Fruit fly (Drosophila melanogaster) whole organism, embryonic: ENCODE results near the gene SK.

Experiments used
- Aef1 ChIP-seq: fragments of 200-800 bp; sonication (Bioruptor generic); IDR thresholded peaks from 3 replicates; pipeline ENCODE4 v1.3.6; 2022; ENCODE audit warnings: missing biosample characterization, missing genetic modification characterization
- Bdp1 ChIP-seq: fragments of 200-800 bp; sonication (Bioruptor generic); optimal IDR thresholded peaks from 3 replicates; lab custom pipeline; 2016; ENCODE audit warnings: missing biosample characterization, missing genetic modification characterization
- C15 ChIP-seq: fragments of 200-800 bp; sonication (Bioruptor generic); IDR thresholded peaks from 3 replicates; pipeline ENCODE4 v1.3.6; 2022; ENCODE audit warnings: missing biosample characterization, missing genetic modification characterization
- CG10543 ChIP-seq: fragments of 200-800 bp; sonication (Bioruptor generic); optimal IDR thresholded peaks from 3 replicates; lab custom pipeline; 2017; ENCODE audit warnings: missing biosample characterization, mild to moderate bottlenecking, missing genetic modification characterization, moderate library complexity
- CG13296 ChIP-seq: fragments of 200-800 bp; sonication (Bioruptor generic); optimal IDR thresholded peaks from 3 replicates; lab custom pipeline; 2018; ENCODE audit warnings: missing biosample characterization, mild to moderate bottlenecking, missing genetic modification characterization
- CG13775 ChIP-seq: fragments of 200-800 bp; sonication (Bioruptor generic); optimal IDR thresholded peaks from 3 replicates; lab custom pipeline; 2017; ENCODE audit warnings: missing biosample characterization, mild to moderate bottlenecking, missing genetic modification characterization
- CG13894 ChIP-seq: fragments of 200-800 bp; sonication (Bioruptor generic); optimal IDR thresholded peaks from 3 replicates; lab custom pipeline; 2018; ENCODE audit warnings: missing biosample characterization, mild to moderate bottlenecking, missing genetic modification characterization, moderate library complexity
- CG14667 ChIP-seq: fragments of 200-800 bp; sonication (Bioruptor generic); IDR thresholded peaks from 2 replicates; pipeline ENCODE4 v1.3.6; 2022; ENCODE audit warnings: missing biosample characterization, missing genetic modification characterization
- CG1647 ChIP-seq: fragments of 200-800 bp; sonication (Bioruptor generic); optimal IDR thresholded peaks from 3 replicates; lab custom pipeline; 2016; ENCODE audit warnings: missing biosample characterization, missing genetic modification characterization
- CG1832 ChIP-seq: fragments of 200-800 bp; sonication (Bioruptor generic); optimal IDR thresholded peaks from 2 replicates; lab custom pipeline; 2017; ENCODE audit warnings: missing biosample characterization, mild to moderate bottlenecking, missing genetic modification characterization, inconsistent platforms
- CG2678 ChIP-seq: fragments of 200-800 bp; sonication (Bioruptor generic); optimal IDR thresholded peaks from 3 replicates; lab custom pipeline; 2019; ENCODE audit warnings: missing biosample characterization, mild to moderate bottlenecking, missing genetic modification characterization, moderate library complexity
- CG30403 ChIP-seq: fragments of 200-800 bp; sonication (Bioruptor generic); optimal IDR thresholded peaks from 3 replicates; lab custom pipeline; 2016; ENCODE audit warnings: missing biosample characterization, missing genetic modification characterization
- CG34376 ChIP-seq: fragments of 200-800 bp; sonication (Bioruptor generic); optimal IDR thresholded peaks from 2 replicates; lab custom pipeline; 2018; ENCODE audit warnings: missing biosample characterization, mild to moderate bottlenecking, missing genetic modification characterization
- CG4360 ChIP-seq: fragments of 200-800 bp; sonication (Bioruptor generic); IDR thresholded peaks from 2 replicates; pipeline ENCODE4 v1.3.6; 2022; ENCODE audit warnings: missing biosample characterization, missing genetic modification characterization
- CG4617 ChIP-seq: fragments of 200-800 bp; sonication (Bioruptor generic); optimal IDR thresholded peaks from 3 replicates; lab custom pipeline; 2016; ENCODE audit warnings: missing biosample characterization, missing genetic modification characterization, borderline replicate concordance
- CG5180 ChIP-seq: fragments of 200-800 bp; sonication (Bioruptor generic); optimal IDR thresholded peaks from 3 replicates; lab custom pipeline; 2017; ENCODE audit warnings: missing biosample characterization, missing genetic modification characterization, mild to moderate bottlenecking, moderate library complexity, missing genetic modification reagents
- CG9817 ChIP-seq: fragments of 200-800 bp; sonication (Bioruptor generic); optimal IDR thresholded peaks from 2 replicates; lab custom pipeline; 2018; ENCODE audit warnings: missing biosample characterization, mild to moderate bottlenecking, missing genetic modification characterization, moderate library complexity
- Deaf1 ChIP-seq: fragments of 200-800 bp; optimal IDR thresholded peaks from 3 replicates; lab custom pipeline; 2019; ENCODE audit warnings: missing biosample characterization, mild to moderate bottlenecking, missing genetic modification characterization, moderate library complexity
- Dp ChIP-seq: fragments of 200-800 bp; sonication (Bioruptor generic); optimal IDR thresholded peaks from 2 replicates; lab custom pipeline; 2018; ENCODE audit warnings: missing biosample characterization, mild to moderate bottlenecking, missing genetic modification characterization, moderate library complexity
- ERR ChIP-seq: fragments of 200-800 bp; sonication (Bioruptor generic); optimal IDR thresholded peaks from 2 replicates; lab custom pipeline; 2016; ENCODE audit warnings: missing biosample characterization, missing genetic modification characterization
- H15 ChIP-seq: fragments of 200-800 bp; sonication (Bioruptor generic); IDR thresholded peaks from 3 replicates; pipeline ENCODE4 v1.3.6; 2022; ENCODE audit warnings: missing biosample characterization, missing genetic modification characterization
- Hey ChIP-seq: fragments of 200-800 bp; sonication (Bioruptor generic); optimal IDR thresholded peaks from 3 replicates; lab custom pipeline; 2018; ENCODE audit warnings: missing biosample characterization, mild to moderate bottlenecking, missing genetic modification characterization
- Hsf ChIP-seq: fragments of 200-800 bp; sonication (Bioruptor generic); optimal IDR thresholded peaks from 3 replicates; lab custom pipeline; 2016; ENCODE audit warnings: missing biosample characterization, missing genetic modification characterization
- MTF-1 ChIP-seq: fragments of 200-800 bp; sonication (Bioruptor generic); optimal IDR thresholded peaks from 2 replicates; lab custom pipeline; 2018; ENCODE audit warnings: missing biosample characterization, mild to moderate bottlenecking, missing genetic modification characterization, borderline replicate concordance
- Med ChIP-seq: fragments of 200-800 bp; sonication (Bioruptor generic); peaks from one replicate; lab custom pipeline; 2016; ENCODE audit warnings: missing biosample characterization, missing genetic modification characterization, mild to moderate bottlenecking, inconsistent platforms, moderate library complexity
- Opbp ChIP-seq: fragments of 200-800 bp; sonication (Bioruptor generic); IDR thresholded peaks from 3 replicates; pipeline ENCODE4 v1.3.6; 2022; ENCODE audit warnings: missing biosample characterization, missing genetic modification characterization; ENCODE audit not compliant: partially characterized antibody
- Pdp1 ChIP-seq, 2 experiments: fragments of 200-800 bp; sonication (Bioruptor generic); optimal IDR thresholded peaks; 3 replicates each; lab custom pipeline; 2016; ENCODE audit warnings: missing biosample characterization in 2 of 2, missing genetic modification characterization in 2 of 2, mild to moderate bottlenecking in 1 of 2, moderate library complexity in 1 of 2
- Ptx1 ChIP-seq: fragments of 200-800 bp; sonication (Bioruptor generic); IDR thresholded peaks from 2 replicates; pipeline ENCODE4 v1.3.6; 2022; ENCODE audit warnings: missing biosample characterization, missing genetic modification characterization
- Scr ChIP-seq: fragments of 200-800 bp; sonication (Bioruptor generic); IDR thresholded peaks from 2 replicates; pipeline ENCODE4 v1.3.6; 2022; ENCODE audit warnings: missing biosample characterization, missing genetic modification characterization; ENCODE audit not compliant: partially characterized antibody
- Xbp1 ChIP-seq: fragments of 200-800 bp; sonication (Bioruptor generic); optimal IDR thresholded peaks from 3 replicates; lab custom pipeline; 2016; ENCODE audit warnings: missing biosample characterization, mild to moderate bottlenecking, missing genetic modification characterization
- cas ChIP-seq: fragments of 200-800 bp; sonication (Bioruptor generic); IDR thresholded peaks from 2 replicates; pipeline ENCODE4 v1.3.6; 2022; ENCODE audit warnings: missing biosample characterization, missing genetic modification characterization
- crp ChIP-seq, 2 experiments: fragments of 200-800 bp; sonication (Bioruptor generic); optimal IDR thresholded peaks; 2 replicates in 1 of 2; 3 replicates in 1 of 2; lab custom pipeline; 2017; ENCODE audit warnings: missing biosample characterization in 2 of 2, missing genetic modification characterization in 2 of 2, mild to moderate bottlenecking in 1 of 2, moderate library complexity in 1 of 2
- dimm ChIP-seq: fragments of 200-800 bp; sonication (Bioruptor generic); IDR thresholded peaks from 2 replicates; pipeline ENCODE4 v1.3.6; 2022; ENCODE audit warnings: missing biosample characterization, missing genetic modification characterization
- dysf ChIP-seq: fragments of 200-800 bp; sonication (Bioruptor generic); IDR thresholded peaks from 3 replicates; pipeline ENCODE4 v1.3.6; 2022; ENCODE audit warnings: missing biosample characterization, missing genetic modification characterization
- fd96Cb ChIP-seq: fragments of 200-800 bp; sonication (Bioruptor generic); optimal IDR thresholded peaks from 2 replicates; lab custom pipeline; 2018; ENCODE audit warnings: missing biosample characterization, mild to moderate bottlenecking, missing genetic modification characterization, moderate library complexity
- ftz-f1 ChIP-seq: fragments of 200-800 bp; sonication (Bioruptor generic); optimal IDR thresholded peaks from 2 replicates; lab custom pipeline; 2016; ENCODE audit warnings: missing biosample characterization, missing genetic modification characterization
- hkb ChIP-seq, 2 experiments: fragments of 200-800 bp in 1 of 2; fragments of >200 bp in 1 of 2; sonication (Bioruptor generic) in 1 of 2; IDR thresholded peaks in 1 of 2; optimal IDR thresholded peaks in 1 of 2; 2 replicates each; pipeline versions ENCODE4 v1.3.6 to Lab custom; 2017 to 2022; ENCODE audit warnings: missing biosample characterization in 1 of 2, missing genetic modification characterization in 1 of 2
- kay ChIP-seq: fragments of 200-800 bp; sonication (Bioruptor generic); optimal IDR thresholded peaks from 2 replicates; lab custom pipeline; 2016; ENCODE audit warnings: missing biosample characterization, missing genetic modification characterization
- lov ChIP-seq, 2 experiments: fragments of 200-800 bp in 1 of 2; fragments of >200 bp in 1 of 2; sonication (Bioruptor generic) in 1 of 2; IDR thresholded peaks in 1 of 2; optimal IDR thresholded peaks in 1 of 2; 2 replicates in 1 of 2; 3 replicates in 1 of 2; pipeline versions ENCODE4 v1.3.6 to Lab custom; 2017 to 2022; ENCODE audit warnings: missing biosample characterization in 1 of 2, missing genetic modification characterization in 1 of 2
- pzg ChIP-seq: fragments of 200-800 bp; sonication (Bioruptor generic); optimal IDR thresholded peaks from 3 replicates; lab custom pipeline; 2018; ENCODE audit warnings: missing biosample characterization, mild to moderate bottlenecking, missing genetic modification characterization, moderate library complexity
- rib ChIP-seq: fragments of 200-800 bp; sonication (Bioruptor generic); IDR thresholded peaks from 2 replicates; pipeline ENCODE4 v1.3.6; 2022; ENCODE audit warnings: missing biosample characterization, missing genetic modification characterization
- sd ChIP-seq: fragments of 200-800 bp; sonication (Bioruptor generic); optimal IDR thresholded peaks from 3 replicates; lab custom pipeline; 2018; ENCODE audit warnings: missing biosample characterization, mild to moderate bottlenecking, missing genetic modification characterization, moderate library complexity
- sens ChIP-seq: fragments of 200-800 bp; sonication (Bioruptor generic); peaks from one replicate; lab custom pipeline; 2016; ENCODE audit warnings: missing biosample characterization, missing genetic modification characterization
- sisA ChIP-seq: fragments of 200-800 bp; sonication (Bioruptor generic); IDR thresholded peaks from 2 replicates; pipeline ENCODE4 v1.3.6; 2022; ENCODE audit warnings: missing biosample characterization, missing genetic modification characterization
- sug ChIP-seq: fragments of 200-800 bp; optimal IDR thresholded peaks from 2 replicates; lab custom pipeline; 2019; ENCODE audit warnings: missing biosample characterization, mild to moderate bottlenecking, missing genetic modification characterization, moderate library complexity
- tll ChIP-seq, 2 experiments: fragments of 200-800 bp in 1 of 2; fragments of >200 bp in 1 of 2; sonication (Bioruptor generic) in 1 of 2; optimal IDR thresholded peaks; 2 replicates each; lab custom pipeline; 2017 to 2019; ENCODE audit warnings: missing biosample characterization in 2 of 2, missing genetic modification characterization in 2 of 2, mild to moderate bottlenecking in 1 of 2, moderate library complexity in 1 of 2
- wdn ChIP-seq: fragments of 200-800 bp; sonication (Bioruptor generic); IDR thresholded peaks from 2 replicates; pipeline ENCODE4 v1.3.6; 2022; ENCODE audit warnings: missing biosample characterization, missing genetic modification characterization

Gene SK

dm6 chrX:5427261-5427660 is 87.2 kb downstream of the SK start, which contains the start of gene CG16756:
TSS of gene CG16756 (plus strand) at chrX:5427517.
- no peak for TF ChIP-seq fd96Cb (tag; lab: Kevin White, UChicago)
- TF ChIP-seq CG9817 (tag; lab: Kevin White, UChicago): no peak
- no peak for TF ChIP-seq tll (GFP tag; optimal IDR thresholded peaks at IDR 0.05; lab: Kevin White, UChicago)
- TF ChIP-seq Scr (GFP tag; lab: Robert Waterston, UW): no peak
- TF ChIP-seq CG14667 (GFP tag; lab: Robert Waterston, UW): no peak
- TF ChIP-seq Ptx1: no peak
- TF ChIP-seq dysf: no peak
- peak; percentile 40 for TF ChIP-seq CG10543 (GFP tag; lab: Kevin White, UChicago)
- TF ChIP-seq MTF-1 (GFP tag; lab: Kevin White, UChicago): no peak
- TF ChIP-seq wdn (GFP tag; lab: Robert Waterston, UW): no peak
- no peak for TF ChIP-seq sd
- no peak for TF ChIP-seq cas
- TF ChIP-seq CG4360 (GFP tag; lab: Robert Waterston, UW): no peak
- TF ChIP-seq Hsf (GFP tag; lab: Kevin White, UChicago): no peak
- TF ChIP-seq Med: peak; percentile 14
- TF ChIP-seq sug (tag; lab: Kevin White, UChicago): peak; percentile 48
- TF ChIP-seq H15 (GFP tag; lab: Robert Waterston, UW): no peak
- TF ChIP-seq ftz-f1 (GFP tag; lab: Kevin White, UChicago): peak; percentile 58
- no peak for TF ChIP-seq CG30403 (GFP tag; lab: Kevin White, UChicago)
- peak; percentile 43 for TF ChIP-seq ERR (GFP tag; lab: Kevin White, UChicago)
- peak; percentile 60 for TF ChIP-seq CG34376 (GFP tag; lab: Kevin White, UChicago)
- TF ChIP-seq hkb (optimal IDR thresholded peaks at IDR 0.05; lab: Kevin White, UChicago): no peak
- no peak for TF ChIP-seq hkb (GFP tag; IDR thresholded peaks at IDR 0.05; lab: Robert Waterston, UW)
- TF ChIP-seq Xbp1 (GFP tag; lab: Kevin White, UChicago): no peak

DNA sequence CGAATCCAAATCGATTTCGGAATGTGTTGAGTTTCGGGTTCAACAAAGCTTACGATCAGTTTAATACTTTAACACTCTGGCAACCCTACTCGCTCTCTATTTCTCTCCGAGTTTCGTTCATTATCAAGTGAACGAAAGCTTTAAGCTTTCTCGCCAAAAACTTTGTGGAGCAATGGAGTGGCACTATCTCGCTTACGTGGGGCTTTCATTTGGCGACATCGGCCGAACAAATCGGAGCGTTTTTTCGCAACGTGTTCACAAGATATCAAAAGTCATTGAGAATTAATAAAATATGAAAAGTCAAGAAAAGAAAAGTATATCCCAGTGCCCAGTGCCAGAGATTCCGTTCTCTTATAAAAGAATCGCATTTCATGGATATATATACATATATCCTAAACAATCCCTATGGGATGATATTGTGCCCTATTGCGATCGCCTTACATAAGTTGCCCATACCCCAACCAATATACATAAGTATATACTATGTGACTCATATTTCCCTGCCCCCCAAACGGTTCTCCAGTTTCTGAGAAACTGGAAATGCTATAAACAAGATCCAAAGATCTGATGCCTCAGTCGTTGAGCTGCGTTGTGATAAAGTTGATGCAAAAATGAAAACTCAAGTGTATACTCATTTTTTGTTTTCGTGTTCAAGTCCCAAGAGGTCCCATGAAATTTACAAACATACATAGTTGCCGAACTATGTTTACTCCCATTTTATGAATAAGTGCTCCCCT is 88.5 kb downstream of the SK start:
- TF ChIP-seq sisA (GFP tag; lab: Robert Waterston, UW): no peak
- peak; percentile 57 for TF ChIP-seq CG13894 (tag; lab: Kevin White, UChicago)
- no peak for TF ChIP-seq CG4617 (GFP tag; lab: Kevin White, UChicago)
- no peak for TF ChIP-seq lov (optimal IDR thresholded peaks at IDR 0.05; lab: Kevin White, UChicago)
- TF ChIP-seq lov (GFP tag; IDR thresholded peaks at IDR 0.05; lab: Robert Waterston, UW): no peak
- TF ChIP-seq CG2678: no peak
- no peak for TF ChIP-seq C15 (GFP tag; lab: Robert Waterston, UW)
- no peak for TF ChIP-seq Hey
- no peak for TF ChIP-seq Bdp1
- TF ChIP-seq Dp (GFP tag; lab: Kevin White, UChicago): peak; percentile 2
- TF ChIP-seq Aef1 (GFP tag; lab: Robert Waterston, UW): no peak
- no peak for TF ChIP-seq Opbp (GFP tag; lab: Robert Waterston, UW)
- TF ChIP-seq CG1832 (GFP tag; lab: Kevin White, UChicago): no peak
- no peak for TF ChIP-seq rib (GFP tag; lab: Robert Waterston, UW)
- no peak for TF ChIP-seq CG1647 (GFP tag; lab: Kevin White, UChicago)
- TF ChIP-seq Deaf1 (tag; lab: Kevin White, UChicago): peak; percentile 12
- TF ChIP-seq CG13296 (GFP tag; lab: Kevin White, UChicago): no peak
- peak; percentile 61 for TF ChIP-seq sens (GFP tag; lab: Kevin White, UChicago)
- TF ChIP-seq CG13775: no peak
- TF ChIP-seq dimm: no peak
- no peak for TF ChIP-seq CG4360 (GFP tag; lab: Robert Waterston, UW)
- TF ChIP-seq kay (GFP tag; lab: Kevin White, UChicago): peak; percentile 31
- no peak for TF ChIP-seq CG5180
- TF ChIP-seq pzg (GFP tag; lab: Kevin White, UChicago): peak; percentile 19
- peak in 1 of 2 experiments; percentile 86 for TF ChIP-seq Pdp1 (GFP tag; optimal IDR thresholded peaks at IDR 0.05; lab: Kevin White, UChicago)
- TF ChIP-seq crp (GFP tag; optimal IDR thresholded peaks at IDR 0.05; lab: Kevin White, UChicago): no peak
- TF ChIP-seq ERR (GFP tag; lab: Kevin White, UChicago): no peak
